Worm (Caenorhabditis elegans): ENCODE measurements around the gene B0457.2.
A peak's percentile ranks its signal among the peaks of the same experiment; 100 is the strongest.

B0457.2 gene

ce11 chrII:8929771-8930170 lies 3.4 kb upstream of the B0457.2 start, which contains the start of gene mrpl-50 (continued):
- TF ChIP-seq nhr-102 (tag; optimal IDR thresholded peaks at IDR 0.05) (no peak), lir-3 (tag; optimal IDR thresholded peaks at IDR 0.05) (no peak), lin-1 (GFP tag; IDR thresholded peaks at IDR 0.05) (no peak), F26F4.8 (GFP tag; conservative IDR thresholded peaks at IDR 0.05) (no peak), zfp-3 (GFP tag; conservative IDR thresholded peaks at IDR 0.05) (no peak), hlh-30 (tag; optimal IDR thresholded peaks at IDR 0.05; ENCODE audit: insufficient read depth) (no peak), fos-1 (tag; optimal IDR thresholded peaks at IDR 0.05) (no peak), Y105C5A.15 (GFP tag; IDR thresholded peaks at IDR 0.05) (no peak), hlh-11 (tag; optimal IDR thresholded peaks at IDR 0.05) (no peak), fkh-10 (GFP tag; optimal IDR thresholded peaks at IDR 0.05) (no peak), ceh-32 (tag; optimal IDR thresholded peaks at IDR 0.05; ENCODE audit: poor library complexity) (no peak), snpc-4 (tag; optimal IDR thresholded peaks at IDR 0.05) (no peak), ctbp-1 (GFP tag; IDR thresholded peaks at IDR 0.05) (no peak), ztf-11 (tag; optimal IDR thresholded peaks at IDR 0.05) (no peak), pqm-1 (tag; optimal IDR thresholded peaks at IDR 0.05) (no peak), mxl-2 (GFP tag; conservative IDR thresholded peaks at IDR 0.05) (no peak), F10B5.3 (tag; optimal IDR thresholded peaks at IDR 0.05) (no peak), lin-29 (GFP tag; IDR thresholded peaks at IDR 0.05) (no peak), ceh-20 (GFP tag; IDR thresholded peaks at IDR 0.05) (no peak), spr-1 (tag; optimal IDR thresholded peaks at IDR 0.05) (no peak), cey-2 (tag; optimal IDR thresholded peaks at IDR 0.05; ENCODE audit: borderline replicate concordance, insufficient read depth) (no peak), rbr-2 (tag; optimal IDR thresholded peaks at IDR 0.05) (no peak), F44E2.7 (GFP tag; IDR thresholded peaks at IDR 0.05) (no peak), dve-1 (tag; optimal IDR thresholded peaks at IDR 0.05; ENCODE audit: insufficient read depth) (no peak), duxl-1 (tag; optimal IDR thresholded peaks at IDR 0.05; ENCODE audit: poor library complexity) (no peak), ceh-82 (tag; optimal IDR thresholded peaks at IDR 0.05) (no peak), gei-8 (GFP tag; optimal IDR thresholded peaks at IDR 0.05) (no peak), nhr-11 (tag; optimal IDR thresholded peaks at IDR 0.05) (no peak), tag-97 (GFP tag; IDR thresholded peaks at IDR 0.05) (no peak), snpc-1.2 (GFP tag; IDR thresholded peaks at IDR 0.05) (peak; percentile 31; the same call in 1 of the 2 replicates), dmd-6 (GFP tag; IDR thresholded peaks at IDR 0.05) (no peak), R02D3.7 (tag; optimal IDR thresholded peaks at IDR 0.05) (no peak), ZK337.2 (GFP tag; IDR thresholded peaks at IDR 0.05) (no peak), lin-15B (tag; optimal IDR thresholded peaks at IDR 0.05) (no peak), lin-13 (GFP tag; optimal IDR thresholded peaks at IDR 0.05) (no peak), attf-4 (tag; optimal IDR thresholded peaks at IDR 0.05) (no peak), daf-12 (tag; optimal IDR thresholded peaks at IDR 0.05) (no peak), nhr-6 (tag; optimal IDR thresholded peaks at IDR 0.05) (no peak), dmd-8 (GFP tag; IDR thresholded peaks at IDR 0.05) (no peak), unc-62 (GFP tag; optimal IDR thresholded peaks at IDR 0.05 in 1 of 2) (no peak), unc-62 (tag; optimal IDR thresholded peaks at IDR 0.05) (no peak), nhr-25 (tag; optimal IDR thresholded peaks at IDR 0.05; ENCODE audit: borderline replicate concordance, insufficient read depth) (no peak), jun-1 (tag; optimal IDR thresholded peaks at IDR 0.05) (no peak), ceh-62 (tag; optimal IDR thresholded peaks at IDR 0.05) (no peak), mxl-3 (GFP tag; optimal IDR thresholded peaks at IDR 0.05) (no peak), lsy-2 (tag; optimal IDR thresholded peaks at IDR 0.05) (no peak), mdt-29 (GFP tag; IDR thresholded peaks at IDR 0.05) (no peak), aha-1 (tag) (peak; percentile 82), nhr-111 (GFP tag; optimal IDR thresholded peaks at IDR 0.05) (no peak), saeg-2 (GFP tag; IDR thresholded peaks at IDR 0.05) (no peak), ama-1 (optimal IDR thresholded peaks at IDR 0.05) (peak; percentile 75), F37D6.2 (tag; optimal IDR thresholded peaks at IDR 0.05) (no peak), lim-7 (GFP tag; IDR thresholded peaks at IDR 0.05) (no peak)
